Worm (Caenorhabditis elegans): Measurements from ENCODE around the gene srh-277.

The srh-277 gene

DNA sequence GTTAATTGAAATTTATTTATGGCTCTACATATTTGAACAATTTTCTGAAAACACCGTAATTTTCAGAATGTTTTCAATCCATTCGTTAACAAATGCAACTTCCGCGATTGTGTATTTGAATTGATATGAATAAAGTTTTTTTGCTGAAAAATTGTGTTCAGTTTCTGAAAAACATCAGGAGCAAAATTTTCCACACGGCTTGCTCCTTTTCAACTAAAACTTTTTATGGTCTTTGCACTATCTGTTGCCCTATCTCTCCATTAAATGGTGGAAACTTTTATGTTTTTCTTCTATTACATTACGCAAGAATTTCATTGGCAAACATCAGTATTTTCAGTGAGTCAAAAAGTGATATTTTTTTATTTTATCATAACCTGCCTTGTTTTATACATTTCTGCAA is 34.2 kb upstream of the srh-277 start, which contains the start of gene F10A3.4:
Gene F10A3.4, plus strand, starts transcription at position 301 of the 400 bp plus-strand sequence.
- TF ChIP-seq tbx-37 (GFP tag; conservative IDR thresholded peaks at IDR 0.05) (no peak), ceh-36 (tag; optimal IDR thresholded peaks at IDR 0.05) (no peak), F13C5.2 (tag; optimal IDR thresholded peaks at IDR 0.05) (no peak), hmbx-1 (tag; optimal IDR thresholded peaks at IDR 0.05) (no peak), sea-1 (GFP tag; conservative IDR thresholded peaks at IDR 0.05) (no peak)

DNA sequence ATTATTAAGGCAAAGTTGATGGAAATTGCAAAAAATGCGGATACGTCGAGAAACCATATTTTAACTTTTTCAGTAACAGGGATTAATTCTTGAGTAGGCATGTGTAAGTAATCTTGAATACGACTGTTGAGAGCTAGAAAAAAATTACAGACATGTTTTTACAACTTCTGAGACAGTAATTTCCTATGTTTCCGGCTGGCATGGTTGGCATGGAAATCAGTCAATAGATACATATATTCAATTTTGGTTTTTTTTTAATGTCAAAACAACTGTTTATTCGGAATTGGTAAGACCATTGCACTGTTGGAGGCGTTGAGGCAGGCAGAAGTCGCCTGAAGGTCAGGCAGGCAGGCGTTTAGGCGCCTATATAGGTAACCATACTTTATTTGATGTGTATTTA is 29.6 kb upstream of the srh-277 start, which contains the start of gene str-254:
Gene str-254, minus strand, starts transcription at position 101 of the 400 bp plus-strand sequence.
- no peak for TF ChIP-seq aly-1 (tag; optimal IDR thresholded peaks at IDR 0.05)
- no peak for TF ChIP-seq flt-1 (GFP tag; IDR thresholded peaks at IDR 0.05)
- TF ChIP-seq tbx-11 (GFP tag; IDR thresholded peaks at IDR 0.05) = no peak

DNA sequence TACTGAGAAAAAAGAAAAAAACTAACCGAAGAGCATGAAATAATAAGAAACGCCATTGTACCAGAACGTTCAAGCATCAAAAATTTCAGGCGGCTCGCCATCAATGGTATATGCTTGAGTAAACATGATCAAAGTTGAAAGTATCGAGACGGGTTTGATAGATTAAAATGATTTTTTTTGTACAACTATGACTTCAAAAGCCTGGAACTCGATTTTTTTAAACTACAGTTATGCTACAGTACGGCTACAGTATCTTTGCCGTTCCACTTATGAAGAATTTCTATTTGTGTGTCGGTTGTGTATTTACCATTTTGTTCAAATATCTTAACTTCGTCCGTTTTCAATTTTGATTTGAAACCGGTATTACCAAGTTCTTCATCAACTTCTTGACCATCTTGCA is 27.9 kb upstream of the srh-277 start, which contains the start of gene str-97:
Gene str-97, minus strand, starts transcription at position 101 of the 400 bp plus-strand sequence.
- TF ChIP-seq tbx-37 (GFP tag; conservative IDR thresholded peaks at IDR 0.05) = no peak

DNA sequence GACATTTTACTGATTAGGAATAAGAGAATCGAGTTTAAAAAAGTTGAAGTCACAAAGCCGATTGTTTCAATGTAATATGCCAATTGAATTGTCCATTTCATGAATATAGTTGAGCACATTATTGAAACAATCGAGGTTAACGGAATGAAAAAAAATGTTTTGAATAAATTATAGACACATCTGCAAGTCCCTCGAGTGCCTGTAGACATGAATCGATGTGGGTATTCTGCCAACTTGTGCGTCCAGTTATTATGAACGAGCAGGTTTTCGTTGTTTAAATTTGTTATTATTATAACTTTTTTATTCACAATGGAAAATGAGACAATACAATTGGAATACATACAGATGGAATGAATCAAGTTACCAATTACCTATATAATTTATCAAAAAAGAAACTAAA is 24.6 kb upstream of the srh-277 start, which contains the start of gene str-99:
Gene str-99, minus strand, starts transcription at position 101 of the 400 bp plus-strand sequence.
- TF ChIP-seq F13C5.2 (tag; optimal IDR thresholded peaks at IDR 0.05) (no peak), ama-1 (optimal IDR thresholded peaks at IDR 0.05) (no peak), tbx-11 (GFP tag; IDR thresholded peaks at IDR 0.05) (no peak), hmbx-1 (tag; optimal IDR thresholded peaks at IDR 0.05) (no peak), ceh-13 (GFP tag; optimal IDR thresholded peaks at IDR 0.05) (no peak), ceh-36 (tag; optimal IDR thresholded peaks at IDR 0.05) (no peak), B0310.2 (tag; optimal IDR thresholded peaks at IDR 0.05) (no peak), hnd-1 (tag; optimal IDR thresholded peaks at IDR 0.05) (no peak), tra-4 (tag; optimal IDR thresholded peaks at IDR 0.05) (no peak), tbx-37 (GFP tag; conservative IDR thresholded peaks at IDR 0.05) (no peak), flt-1 (GFP tag; IDR thresholded peaks at IDR 0.05) (no peak), hmg-4 (GFP tag; optimal IDR thresholded peaks at IDR 0.05) (no peak), pes-1 (GFP tag; IDR thresholded peaks at IDR 0.05) (no peak), aly-1 (tag; optimal IDR thresholded peaks at IDR 0.05) (no peak), sea-1 (GFP tag; conservative IDR thresholded peaks at IDR 0.05) (no peak), ets-7 (tag; optimal IDR thresholded peaks at IDR 0.05) (no peak), scrt-1 (GFP tag; IDR thresholded peaks at IDR 0.05) (no peak)

DNA sequence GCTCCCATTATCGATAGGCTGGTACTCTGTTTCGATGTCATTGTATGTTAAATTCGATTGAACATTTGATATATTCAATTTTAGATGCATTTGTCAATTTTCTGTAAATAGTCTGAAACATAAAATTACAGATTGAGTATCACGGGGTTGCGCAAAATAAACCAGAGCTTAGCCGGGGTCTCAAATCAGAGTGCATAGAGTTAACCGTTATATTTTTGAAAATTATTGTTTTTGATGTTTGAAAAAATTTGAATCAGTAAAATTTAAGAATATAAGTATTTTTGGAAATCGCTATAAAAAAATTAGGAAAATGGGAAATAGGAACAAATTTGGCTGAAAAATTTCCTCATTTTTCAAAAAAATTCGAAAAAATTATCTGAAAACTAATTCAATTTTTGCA is 23.4 kb upstream of the srh-277 start, which contains the start of gene F10A3.17:
Gene F10A3.17, minus strand, starts transcription at position 101 of the 400 bp plus-strand sequence.
- TF ChIP-seq tbx-11 (GFP tag; IDR thresholded peaks at IDR 0.05) (no peak), ceh-13 (GFP tag; optimal IDR thresholded peaks at IDR 0.05) (no peak), ceh-36 (tag; optimal IDR thresholded peaks at IDR 0.05) (no peak), scrt-1 (GFP tag; IDR thresholded peaks at IDR 0.05) (no peak), pes-1 (GFP tag; IDR thresholded peaks at IDR 0.05) (no peak), ama-1 (optimal IDR thresholded peaks at IDR 0.05) (no peak), aly-1 (tag; optimal IDR thresholded peaks at IDR 0.05) (no peak), sea-1 (GFP tag; conservative IDR thresholded peaks at IDR 0.05) (no peak), flt-1 (GFP tag; IDR thresholded peaks at IDR 0.05) (no peak), tbx-37 (GFP tag; conservative IDR thresholded peaks at IDR 0.05) (no peak), tra-4 (tag; optimal IDR thresholded peaks at IDR 0.05) (no peak), hnd-1 (tag; optimal IDR thresholded peaks at IDR 0.05) (no peak), ets-7 (tag; optimal IDR thresholded peaks at IDR 0.05) (no peak), hmg-4 (GFP tag; optimal IDR thresholded peaks at IDR 0.05) (no peak), F13C5.2 (tag; optimal IDR thresholded peaks at IDR 0.05) (no peak), B0310.2 (tag; optimal IDR thresholded peaks at IDR 0.05) (no peak)

DNA sequence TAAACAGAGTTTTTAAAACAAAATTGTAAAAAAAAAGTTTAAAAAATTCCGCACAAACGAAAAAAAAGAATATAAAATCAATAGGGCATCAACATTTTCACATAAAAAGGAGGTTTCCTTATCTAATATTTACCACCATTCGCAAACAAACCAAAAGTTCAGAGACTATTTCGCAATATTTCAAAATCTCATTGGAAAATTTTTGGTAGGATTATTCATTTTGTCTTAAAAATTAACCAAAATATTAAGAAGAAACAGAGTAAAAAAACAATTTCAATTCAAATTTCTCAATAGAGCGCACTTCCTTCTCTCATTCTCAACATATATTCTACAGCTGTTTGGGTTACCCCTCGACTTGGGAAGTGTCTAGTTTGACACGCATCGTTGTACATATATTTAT is 22.9 kb upstream of the srh-277 start:
- TF ChIP-seq B0310.2 (tag; optimal IDR thresholded peaks at IDR 0.05) (no peak), ama-1 (optimal IDR thresholded peaks at IDR 0.05) (no peak)

DNA sequence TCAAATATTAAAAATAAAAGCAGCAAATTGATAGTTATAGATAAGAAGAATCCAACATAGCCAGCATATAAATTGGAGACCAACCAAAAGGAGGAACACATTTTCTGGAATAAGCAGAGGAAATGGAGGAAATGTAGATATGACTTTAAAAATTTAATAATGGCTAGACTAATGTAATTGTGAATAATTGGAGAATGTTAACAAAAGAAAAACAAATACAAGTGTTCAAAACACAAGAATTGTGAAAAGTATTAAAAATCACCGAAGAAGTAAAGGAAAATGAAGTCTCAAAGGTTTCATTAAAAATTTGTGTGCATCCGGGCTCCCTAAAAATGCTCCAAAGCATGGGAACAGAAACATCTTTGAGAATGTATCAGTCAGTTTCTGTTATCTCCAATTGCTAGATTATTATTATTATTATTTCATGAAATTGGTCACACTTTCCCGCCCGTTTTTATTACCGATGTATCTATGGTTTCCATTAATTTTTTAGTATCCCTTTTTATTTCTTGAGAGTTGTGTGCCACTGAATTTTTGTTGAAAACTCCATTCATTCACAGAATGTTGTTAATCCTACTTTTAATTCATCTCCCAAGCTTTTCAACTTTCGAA is 20.8 kb upstream of the srh-277 start, which contains the start of the genes str-109 and F10A3.11:
Gene str-109, minus strand, starts transcription at position 101 of the 612 bp plus-strand sequence.
Gene F10A3.11, plus strand, starts transcription at position 562 of the 612 bp plus-strand sequence.
- TF ChIP-seq ets-7 (tag; optimal IDR thresholded peaks at IDR 0.05) (no peak), aly-1 (tag; optimal IDR thresholded peaks at IDR 0.05) (no peak), tbx-11 (GFP tag; IDR thresholded peaks at IDR 0.05) (no peak), F13C5.2 (tag; optimal IDR thresholded peaks at IDR 0.05) (no peak), pes-1 (GFP tag; IDR thresholded peaks at IDR 0.05) (no peak), tra-4 (tag; optimal IDR thresholded peaks at IDR 0.05) (no peak), hmg-4 (GFP tag; optimal IDR thresholded peaks at IDR 0.05) (no peak), B0310.2 (tag; optimal IDR thresholded peaks at IDR 0.05) (no peak), scrt-1 (GFP tag; IDR thresholded peaks at IDR 0.05) (no peak)

DNA sequence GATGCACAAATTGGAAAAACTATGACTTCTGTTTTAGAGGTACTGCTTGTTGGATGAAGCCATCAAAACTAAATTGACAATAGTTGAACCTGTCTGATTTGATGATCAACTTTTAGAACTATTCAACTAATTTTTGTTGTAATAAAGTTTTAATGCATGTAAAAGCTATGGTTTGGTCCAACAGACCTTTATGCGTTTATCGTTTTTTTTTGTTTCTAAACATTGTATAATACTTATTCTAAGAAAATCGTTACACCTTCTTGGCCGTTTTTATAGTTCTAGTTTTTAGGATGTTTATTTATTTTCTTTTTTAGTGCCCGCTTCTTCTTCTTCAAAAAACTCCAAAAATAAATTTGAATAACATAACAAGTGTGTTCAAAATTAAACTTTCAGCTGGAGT is 19.3 kb upstream of the srh-277 start, which contains the start of gene F10A3.12:
Gene F10A3.12, plus strand, starts transcription at position 301 of the 400 bp plus-strand sequence.
- TF ChIP-seq hnd-1 (tag; optimal IDR thresholded peaks at IDR 0.05) (no peak), pes-1 (GFP tag; IDR thresholded peaks at IDR 0.05) (no peak), F13C5.2 (tag; optimal IDR thresholded peaks at IDR 0.05) (no peak), ceh-36 (tag; optimal IDR thresholded peaks at IDR 0.05) (no peak), tbx-37 (GFP tag; conservative IDR thresholded peaks at IDR 0.05) (no peak), aly-1 (tag; optimal IDR thresholded peaks at IDR 0.05) (no peak), ets-7 (tag; optimal IDR thresholded peaks at IDR 0.05) (no peak), hmg-4 (GFP tag; optimal IDR thresholded peaks at IDR 0.05) (no peak), tra-4 (tag; optimal IDR thresholded peaks at IDR 0.05) (no peak), ama-1 (optimal IDR thresholded peaks at IDR 0.05) (no peak), B0310.2 (tag; optimal IDR thresholded peaks at IDR 0.05) (no peak), ceh-13 (GFP tag; optimal IDR thresholded peaks at IDR 0.05) (no peak), tbx-11 (GFP tag; IDR thresholded peaks at IDR 0.05) (no peak), hmbx-1 (tag; optimal IDR thresholded peaks at IDR 0.05) (no peak), sea-1 (GFP tag; conservative IDR thresholded peaks at IDR 0.05) (no peak), scrt-1 (GFP tag; IDR thresholded peaks at IDR 0.05) (no peak)

Data from whole organism, early embryonic.